Worm (Caenorhabditis elegans): ENCODE results near the gene col-160.

DNA sequence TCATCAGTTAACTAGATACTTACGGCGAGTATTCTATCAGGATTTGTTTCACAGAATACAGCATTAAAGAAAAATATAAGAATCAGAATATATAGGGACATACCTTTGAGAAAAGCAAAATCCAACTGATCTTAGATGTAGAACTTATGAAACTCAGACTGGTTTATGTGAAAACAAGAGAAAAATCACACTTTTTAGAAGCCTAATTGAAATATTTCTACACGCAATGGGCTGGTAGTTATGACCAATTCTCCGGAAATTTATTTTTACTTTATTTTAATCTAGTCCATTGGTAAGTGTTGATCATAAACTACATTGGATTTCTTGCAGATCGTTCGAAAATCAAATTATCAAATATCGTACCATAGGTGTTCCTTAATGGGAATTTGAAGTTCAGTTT, 17.9 kb downstream of the col-160 start, which contains the start of gene T09E8.4:
- TF ChIP-seq klf-2 (GFP tag; conservative IDR thresholded peaks at IDR 0.05) (no peak), ztf-23 (GFP tag; IDR thresholded peaks at IDR 0.05) (no peak)

All from whole organism, midembryonic.